Worm (Caenorhabditis elegans) whole organism, late embryonic: Measurements from ENCODE around the gene nlp-14.

Experiments
- K09A11.1 ChIP-seq: sonication (generic microtip); optimal IDR thresholded peaks from 2 replicates; lab custom pipeline; 2017; ENCODE audit warnings: antibody characterized with exemption, mild to moderate bottlenecking, missing genetic modification characterization, missing compliant biosample characterization; ENCODE audit not compliant: insufficient read depth
- ceh-19 ChIP-seq: fragments of 200-800 bp; sonication (Bioruptor generic); optimal IDR thresholded peaks from 2 replicates; lab custom pipeline; 2018; ENCODE audit warnings: mild to moderate bottlenecking, missing genetic modification characterization, missing compliant biosample characterization
- ceh-6 ChIP-seq: fragments of 200-800 bp; sonication (Bioruptor generic); optimal IDR thresholded peaks from 2 replicates; lab custom pipeline; 2018; ENCODE audit warnings: mild to moderate bottlenecking, missing genetic modification characterization, missing compliant biosample characterization
- ets-4 ChIP-seq: sonication (generic microtip); optimal IDR thresholded peaks from 2 replicates; lab custom pipeline; 2016; ENCODE audit warnings: missing genetic modification characterization, missing compliant biosample characterization
- eyg-1 ChIP-seq: sonication (generic microtip); optimal IDR thresholded peaks from 2 replicates; lab custom pipeline; 2016; ENCODE audit warnings: missing genotype, missing genetic modification characterization, missing compliant biosample characterization
- unc-55 ChIP-seq: sonication (generic microtip); optimal IDR thresholded peaks from 2 replicates; lab custom pipeline; 2017; ENCODE audit warnings: missing biosample characterization, missing genetic modification reagents, missing genetic modification characterization

ce11 chrX:8911077-8911476 lies 8.1 kb downstream of the nlp-14 start, which contains the start of gene cyn-8:
- no peak for TF ChIP-seq eyg-1 (tag; lab: Kevin White, UChicago)
- no peak for TF ChIP-seq ceh-19 (GFP tag; lab: Kevin White, UChicago)
- no peak for TF ChIP-seq ceh-6
- TF ChIP-seq ets-4, result no peak
- TF ChIP-seq unc-55 (GFP tag; lab: Kevin White, UChicago), result no peak
- TF ChIP-seq K09A11.1, result no peak
